Worm (Caenorhabditis elegans) whole organism, L4 larva: Measurements from ENCODE around the gene Y27F2A.10.

Experiments
- ZK546.5 ChIP-seq, 2 experiments: sonication (generic microtip); optimal IDR thresholded peaks; 2 replicates each; lab custom pipeline; 2017; ENCODE audit warnings: missing biosample characterization in 2 of 2, missing genetic modification characterization in 2 of 2
- aha-1 ChIP-seq: fragments of 150-350 bp; peaks from one replicate; lab custom pipeline; 2014; ENCODE audit warnings: missing biosample characterization, missing genetic modification characterization
- duxl-1 ChIP-seq: sonication (generic microtip); optimal IDR thresholded peaks from 2 replicates; lab custom pipeline; 2016; ENCODE audit warnings: mild to moderate bottlenecking, missing genetic modification characterization, moderate library complexity, missing compliant biosample characterization; ENCODE audit not compliant: poor library complexity
- egl-27 ChIP-seq: sonication (generic microtip); optimal IDR thresholded peaks from 3 replicates; lab custom pipeline; 2017; ENCODE audit warnings: missing biosample characterization, missing genetic modification reagents, missing genetic modification characterization
- fkh-10 ChIP-seq: fragments of 150-350 bp; optimal IDR thresholded peaks from 2 replicates; lab custom pipeline; 2014; ENCODE audit warnings: missing biosample characterization, missing genetic modification reagents, missing genetic modification characterization
- jun-1 ChIP-seq: fragments of 150-350 bp; optimal IDR thresholded peaks from 2 replicates; lab custom pipeline; 2014; ENCODE audit warnings: missing biosample characterization, missing genetic modification reagents, missing genetic modification characterization
- nhr-25 ChIP-seq: sonication (generic microtip); optimal IDR thresholded peaks from 2 replicates; lab custom pipeline; 2017; ENCODE audit warnings: missing genetic modification characterization, mild to moderate bottlenecking, missing compliant biosample characterization, antibody characterized with exemption, moderate library complexity, borderline replicate concordance; ENCODE audit not compliant: insufficient read depth
- nhr-28 ChIP-seq: fragments of 150-350 bp; optimal IDR thresholded peaks from 2 replicates; lab custom pipeline; 2014; ENCODE audit warnings: missing biosample characterization, missing genetic modification characterization
- spr-3 ChIP-seq: fragments of 200-800 bp; sonication (Bioruptor generic); optimal IDR thresholded peaks from 2 replicates; lab custom pipeline; 2018; ENCODE audit warnings: mild to moderate bottlenecking, missing genetic modification characterization, missing compliant biosample characterization
- unc-130 ChIP-seq: sonication (generic microtip); optimal IDR thresholded peaks from 2 replicates; lab custom pipeline; 2016; ENCODE audit warnings: missing genetic modification reagents, missing genetic modification characterization, missing compliant biosample characterization
- unc-62 ChIP-seq, 3 experiments: fragments of 150-350 bp in 1 of 3; sonication (generic microtip); optimal IDR thresholded peaks in 2 of 3; peaks in 1 of 3; 1 replicate in 1 of 3; 2 replicates in 2 of 3; lab custom pipeline; 2014 to 2017; ENCODE audit warnings: missing biosample characterization in 3 of 3, missing genetic modification characterization in 3 of 3, missing genetic modification reagents in 3 of 3, missing genotype in 1 of 3
- ztf-11 ChIP-seq: fragments of 150-350 bp; optimal IDR thresholded peaks from 2 replicates; lab custom pipeline; 2014; ENCODE audit warnings: missing biosample characterization, missing genetic modification characterization

- TF ChIP-seq unc-130 (GFP tag; lab: Kevin White, UChicago): no peak
- TF ChIP-seq nhr-28: no peak
- no peak for TF ChIP-seq ztf-11 (tag; lab: Kevin White, UChicago)
- TF ChIP-seq spr-3: no peak
- no peak for TF ChIP-seq jun-1 (tag; lab: Kevin White, UChicago)
- no peak for TF ChIP-seq egl-27 (tag; lab: Kevin White, UChicago)
- TF ChIP-seq unc-62 (GFP tag; optimal IDR thresholded peaks at IDR 0.05 in 1 of 2; lab: Kevin White, UChicago): no peak
- TF ChIP-seq unc-62 (tag; optimal IDR thresholded peaks at IDR 0.05; lab: Kevin White, UChicago): no peak
- TF ChIP-seq duxl-1 (tag; lab: Kevin White, UChicago): no peak
- TF ChIP-seq aha-1 (tag; lab: Kevin White, UChicago): peak; percentile 5
- TF ChIP-seq ZK546.5 (tag; optimal IDR thresholded peaks at IDR 0.05; lab: Kevin White, UChicago): no peak
- TF ChIP-seq nhr-25 (tag; lab: Kevin White, UChicago): no peak
- no peak for TF ChIP-seq fkh-10 (GFP tag; lab: Kevin White, UChicago)
These were observed 31.3 kb upstream of the Y27F2A.10 start, which contains the start of gene sri-50 for ce11 chrII:3203415-3203814.
